Fruit fly (Drosophila melanogaster): ENCODE measurements around the gene Cftr.

- TF ChIP-seq brk (GFP tag; optimal IDR thresholded peaks at IDR 0.05) (no peak), N (GFP tag; optimal IDR thresholded peaks at IDR 0.05) (no peak), dl (GFP tag; optimal IDR thresholded peaks at IDR 0.05; ENCODE audit: insufficient read depth in 1 of 2, partially characterized antibody in 2 of 2) (no peak), lola (GFP tag; optimal IDR thresholded peaks at IDR 0.05) (no peak), Hr78 (GFP tag; optimal IDR thresholded peaks at IDR 0.05) (no peak)
These were observed 28.9 kb downstream of the Cftr start, which contains the start of the genes nAChRbeta2 and DZIP1 for dm6 chr3R:24514652-24515328.

All from whole organism, wandering third instar larva.